Worm (Caenorhabditis elegans) whole organism, late embryonic: ENCODE measurements around the gene F44A2.3.

Source experiments
- C08G9.2 ChIP-seq: sonication (generic microtip); optimal IDR thresholded peaks from 2 replicates; lab custom pipeline; 2016; ENCODE audit warnings: mild to moderate bottlenecking, missing genetic modification characterization, moderate library complexity, missing compliant biosample characterization
- K02D7.2 ChIP-seq: sonication (generic microtip); optimal IDR thresholded peaks from 2 replicates; lab custom pipeline; 2017; ENCODE audit warnings: mild to moderate bottlenecking, missing genetic modification characterization, missing compliant biosample characterization
- K09A11.1 ChIP-seq: sonication (generic microtip); optimal IDR thresholded peaks from 2 replicates; lab custom pipeline; 2017; ENCODE audit warnings: antibody characterized with exemption, mild to moderate bottlenecking, missing genetic modification characterization, missing compliant biosample characterization; ENCODE audit not compliant: insufficient read depth
- T23F11.4 ChIP-seq: fragments of 200-800 bp; sonication (Bioruptor generic); optimal IDR thresholded peaks from 2 replicates; lab custom pipeline; 2018; ENCODE audit warnings: mild to moderate bottlenecking, missing genetic modification characterization, missing compliant biosample characterization
- Y22D7AL.16 ChIP-seq: sonication (generic microtip); optimal IDR thresholded peaks from 2 replicates; lab custom pipeline; 2016; ENCODE audit warnings: missing genetic modification characterization, missing compliant biosample characterization
- ahr-1 ChIP-seq: sonication (generic microtip); optimal IDR thresholded peaks from 2 replicates; lab custom pipeline; 2016; ENCODE audit warnings: missing genetic modification characterization, missing compliant biosample characterization
- ceh-14 ChIP-seq: sonication (generic microtip); optimal IDR thresholded peaks from 2 replicates; lab custom pipeline; 2016; ENCODE audit warnings: missing genotype, missing genetic modification characterization, missing compliant biosample characterization
- ceh-2 ChIP-seq: sonication (generic microtip); optimal IDR thresholded peaks from 2 replicates; lab custom pipeline; 2016; ENCODE audit warnings: missing genotype, missing genetic modification characterization, missing compliant biosample characterization
- ceh-22 ChIP-seq: sonication (generic microtip); optimal IDR thresholded peaks from 2 replicates; lab custom pipeline; 2017; ENCODE audit warnings: missing biosample characterization, missing genetic modification characterization
- ceh-24 ChIP-seq: sonication (generic microtip); optimal IDR thresholded peaks from 2 replicates; lab custom pipeline; 2016; ENCODE audit warnings: mild to moderate bottlenecking, missing genetic modification characterization, missing compliant biosample characterization
- ceh-30 ChIP-seq: fragments of 150-350 bp; optimal IDR thresholded peaks from 2 replicates; lab custom pipeline; 2014; ENCODE audit warnings: missing biosample characterization, missing genetic modification characterization
- ceh-31 ChIP-seq: sonication (generic microtip); optimal IDR thresholded peaks from 2 replicates; lab custom pipeline; 2016; ENCODE audit warnings: missing genetic modification characterization, missing compliant biosample characterization
- ceh-45 ChIP-seq: fragments of 200-800 bp; sonication (Bioruptor generic); IDR thresholded peaks from 2 replicates; pipeline ENCODE4 v1.3.6; 2022; ENCODE audit warnings: missing genetic modification reagents, missing genetic modification characterization, missing compliant biosample characterization
- ceh-48 ChIP-seq: sonication (generic microtip); optimal IDR thresholded peaks from 2 replicates; lab custom pipeline; 2016; ENCODE audit warnings: missing genetic modification characterization, inconsistent platforms, missing compliant biosample characterization
- ceh-9 ChIP-seq: sonication (generic microtip); optimal IDR thresholded peaks from 2 replicates; lab custom pipeline; 2016; ENCODE audit warnings: mild to moderate bottlenecking, missing genetic modification characterization, inconsistent platforms, missing compliant biosample characterization
- dmd-4 ChIP-seq: sonication (generic microtip); optimal IDR thresholded peaks from 2 replicates; lab custom pipeline; 2016; ENCODE audit warnings: borderline replicate concordance, missing genetic modification characterization, missing compliant biosample characterization
- dve-1 ChIP-seq: sonication (generic microtip); optimal IDR thresholded peaks from 2 replicates; lab custom pipeline; 2017; ENCODE audit warnings: antibody characterized with exemption, mild to moderate bottlenecking, missing genetic modification characterization, missing compliant biosample characterization
- elt-4 ChIP-seq: sonication (generic microtip); optimal IDR thresholded peaks from 2 replicates; lab custom pipeline; 2016; ENCODE audit warnings: missing genetic modification characterization, missing compliant biosample characterization
- ets-4 ChIP-seq: sonication (generic microtip); optimal IDR thresholded peaks from 2 replicates; lab custom pipeline; 2016; ENCODE audit warnings: missing genetic modification characterization, missing compliant biosample characterization
- eyg-1 ChIP-seq: sonication (generic microtip); optimal IDR thresholded peaks from 2 replicates; lab custom pipeline; 2016; ENCODE audit warnings: missing genotype, missing genetic modification characterization, missing compliant biosample characterization
- fax-1 ChIP-seq: sonication (generic microtip); optimal IDR thresholded peaks from 2 replicates; lab custom pipeline; 2016; ENCODE audit warnings: missing genotype, missing genetic modification characterization, missing compliant biosample characterization
- fkh-10 ChIP-seq: fragments of 150-350 bp; optimal IDR thresholded peaks from 2 replicates; lab custom pipeline; 2014; ENCODE audit warnings: missing biosample characterization, missing genetic modification reagents, missing genetic modification characterization
- hlh-13 ChIP-seq: fragments of 200-800 bp; sonication (Bioruptor generic); optimal IDR thresholded peaks from 2 replicates; lab custom pipeline; 2018; ENCODE audit warnings: mild to moderate bottlenecking, missing genetic modification characterization, missing compliant biosample characterization
- hlh-15 ChIP-seq: sonication (generic microtip); optimal IDR thresholded peaks from 2 replicates; lab custom pipeline; 2016; ENCODE audit warnings: missing genetic modification characterization, missing compliant biosample characterization
- hlh-30 ChIP-seq: sonication (generic microtip); optimal IDR thresholded peaks from 2 replicates; lab custom pipeline; 2017; ENCODE audit warnings: antibody characterized with exemption, missing genetic modification characterization, missing compliant biosample characterization; ENCODE audit not compliant: insufficient read depth
- hlh-8 ChIP-seq: sonication (generic microtip); optimal IDR thresholded peaks from 2 replicates; lab custom pipeline; 2016; ENCODE audit warnings: missing genotype, missing genetic modification characterization, missing compliant biosample characterization
- lim-6 ChIP-seq: sonication (generic microtip); optimal IDR thresholded peaks from 2 replicates; lab custom pipeline; 2016; ENCODE audit warnings: missing genetic modification characterization, missing compliant biosample characterization
- lin-11 ChIP-seq: fragments of 200-800 bp; sonication (Bioruptor generic); optimal IDR thresholded peaks from 2 replicates; lab custom pipeline; 2018; ENCODE audit warnings: mild to moderate bottlenecking, missing genetic modification characterization, missing compliant biosample characterization
- nfya-1 ChIP-seq: sonication (generic microtip); optimal IDR thresholded peaks from 2 replicates; lab custom pipeline; 2017; ENCODE audit warnings: missing genetic modification characterization, mild to moderate bottlenecking, missing compliant biosample characterization, antibody characterized with exemption, moderate library complexity
- nhr-232 ChIP-seq: sonication (generic microtip); optimal IDR thresholded peaks from 2 replicates; lab custom pipeline; 2016; ENCODE audit warnings: missing genetic modification characterization, missing compliant biosample characterization
- npax-4 ChIP-seq: sonication (generic microtip); optimal IDR thresholded peaks from 2 replicates; lab custom pipeline; 2016; ENCODE audit warnings: missing genetic modification characterization, missing compliant biosample characterization
- odd-2 ChIP-seq: sonication (generic microtip); optimal IDR thresholded peaks from 2 replicates; lab custom pipeline; 2017; ENCODE audit warnings: antibody characterized with exemption, mild to moderate bottlenecking, missing genetic modification characterization, missing compliant biosample characterization
- pag-3 ChIP-seq: sonication (generic microtip); optimal IDR thresholded peaks from 2 replicates; lab custom pipeline; 2016; ENCODE audit warnings: missing compliant biosample characterization, missing genetic modification characterization, borderline replicate concordance
- pat-9 ChIP-seq: fragments of 200-800 bp; sonication (Bioruptor generic); optimal IDR thresholded peaks from 2 replicates; lab custom pipeline; 2018; ENCODE audit warnings: mild to moderate bottlenecking, missing genetic modification characterization, moderate library complexity, missing compliant biosample characterization
- pax-1 ChIP-seq: fragments of 150-350 bp; optimal IDR thresholded peaks from 2 replicates; lab custom pipeline; 2014; ENCODE audit warnings: missing biosample characterization, missing genetic modification characterization
- pha-2 ChIP-seq: sonication (generic microtip); optimal IDR thresholded peaks from 2 replicates; lab custom pipeline; 2017; ENCODE audit warnings: mild to moderate bottlenecking, missing genetic modification characterization, missing compliant biosample characterization
- pha-4 ChIP-seq: fragments of 150-350 bp; optimal IDR thresholded peaks from 2 replicates; lab custom pipeline; 2018; ENCODE audit warnings: missing biosample characterization, missing genetic modification reagents, missing genetic modification characterization
- sdc-2 ChIP-seq: sonication (generic microtip); optimal IDR thresholded peaks from 2 replicates; lab custom pipeline; 2016; ENCODE audit warnings: missing genotype, missing genetic modification characterization, missing compliant biosample characterization
- sox-2 ChIP-seq: fragments of 200-800 bp; sonication (Bioruptor generic); IDR thresholded peaks from 2 replicates; pipeline ENCODE4 v1.3.6; 2022; ENCODE audit warnings: missing genetic modification reagents, missing genetic modification characterization, missing compliant biosample characterization
- sox-4 ChIP-seq: sonication (generic microtip); optimal IDR thresholded peaks from 2 replicates; lab custom pipeline; 2017; ENCODE audit warnings: mild to moderate bottlenecking, missing genetic modification characterization, inconsistent platforms, missing compliant biosample characterization
- syd-9 ChIP-seq: sonication (generic microtip); optimal IDR thresholded peaks from 2 replicates; lab custom pipeline; 2016; ENCODE audit warnings: mild to moderate bottlenecking, missing genetic modification characterization, moderate library complexity, missing compliant biosample characterization
- tbx-2 ChIP-seq: sonication (generic microtip); optimal IDR thresholded peaks from 2 replicates; lab custom pipeline; 2016; ENCODE audit warnings: missing genetic modification characterization, missing compliant biosample characterization
- tbx-7 ChIP-seq: sonication (generic microtip); optimal IDR thresholded peaks from 2 replicates; lab custom pipeline; 2016; ENCODE audit warnings: missing genotype, missing genetic modification characterization, missing compliant biosample characterization
- unc-42 ChIP-seq: sonication (generic microtip); optimal IDR thresholded peaks from 2 replicates; lab custom pipeline; 2016; ENCODE audit warnings: missing genotype, missing genetic modification characterization, missing compliant biosample characterization
- unc-55 ChIP-seq: sonication (generic microtip); optimal IDR thresholded peaks from 2 replicates; lab custom pipeline; 2017; ENCODE audit warnings: missing biosample characterization, missing genetic modification reagents, missing genetic modification characterization
- unc-86 ChIP-seq: sonication (generic microtip); optimal IDR thresholded peaks from 2 replicates; lab custom pipeline; 2016; ENCODE audit warnings: missing genetic modification characterization, missing compliant biosample characterization
- ztf-16 ChIP-seq: sonication (generic microtip); optimal IDR thresholded peaks from 2 replicates; lab custom pipeline; 2017; ENCODE audit warnings: missing genetic modification characterization, missing compliant biosample characterization

Gene F44A2.3

ce11 chrV:9346804-9347203 is 41.6 kb downstream of the F44A2.3 start, which contains the start of the genes K07B1.7 and try-5:
Gene K07B1.7 (minus strand): TSS chrV:9346962.
Gene try-5 (plus strand): TSS chrV:9347044.
- TF ChIP-seq hlh-15 (tag; lab: Kevin White, UChicago): no peak
- TF ChIP-seq ceh-48 (tag; lab: Kevin White, UChicago): peak; percentile 77
- TF ChIP-seq ceh-9 (tag; lab: Kevin White, UChicago): no peak
- TF ChIP-seq fkh-10 (GFP tag; lab: Kevin White, UChicago): no peak
- no peak for TF ChIP-seq odd-2 (tag; lab: Kevin White, UChicago)
- TF ChIP-seq pha-4: no peak
- TF ChIP-seq K09A11.1 (tag; lab: Kevin White, UChicago): no peak
- no peak for TF ChIP-seq C08G9.2 (tag; lab: Kevin White, UChicago)
- no peak for TF ChIP-seq hlh-8 (tag; lab: Kevin White, UChicago)
- no peak for TF ChIP-seq eyg-1
- TF ChIP-seq unc-86: no peak
- TF ChIP-seq T23F11.4 (GFP tag; lab: Kevin White, UChicago): no peak
- no peak for TF ChIP-seq ahr-1
- TF ChIP-seq tbx-7 (tag; lab: Kevin White, UChicago): no peak
- TF ChIP-seq ceh-30 (tag; lab: Kevin White, UChicago): no peak
- no peak for TF ChIP-seq sdc-2
- no peak for TF ChIP-seq hlh-13 (GFP tag; lab: Kevin White, UChicago)
- TF ChIP-seq dmd-4 (tag; lab: Kevin White, UChicago): no peak
- TF ChIP-seq sox-2 (GFP tag; lab: Robert Waterston, UW): no peak
- TF ChIP-seq ceh-31 (tag; lab: Kevin White, UChicago): no peak
- no peak for TF ChIP-seq ztf-16
- peak; percentile 47 for TF ChIP-seq pax-1 (tag; lab: Kevin White, UChicago)
- no peak for TF ChIP-seq pat-9
- TF ChIP-seq lin-11: no peak
- no peak for TF ChIP-seq lim-6 (tag; lab: Kevin White, UChicago)
- TF ChIP-seq npax-4 (tag; lab: Kevin White, UChicago): no peak
- no peak for TF ChIP-seq nhr-232 (tag; lab: Kevin White, UChicago)
- TF ChIP-seq Y22D7AL.16: no peak
- peak; percentile 41 for TF ChIP-seq unc-42
- no peak for TF ChIP-seq unc-55
- TF ChIP-seq pag-3 (tag; lab: Kevin White, UChicago): no peak
- TF ChIP-seq hlh-30: peak; percentile 3
- no peak for TF ChIP-seq fax-1 (tag; lab: Kevin White, UChicago)
- no peak for TF ChIP-seq ceh-14
- TF ChIP-seq syd-9: no peak
- no peak for TF ChIP-seq pha-2 (tag; lab: Kevin White, UChicago)
- TF ChIP-seq nfya-1 (tag; lab: Kevin White, UChicago): peak; percentile 21
- TF ChIP-seq, all 69 proteins: peak for 5

ce11 chrV:9349687-9350086 is 44.5 kb downstream of the F44A2.3 start, which contains the start of gene srx-47:
Gene srx-47 (plus strand): TSS chrV:9349987.
- TF ChIP-seq ceh-22 (tag; lab: Kevin White, UChicago): no peak
- TF ChIP-seq pax-1 (tag; lab: Kevin White, UChicago): no peak
- TF ChIP-seq ets-4 (tag; lab: Kevin White, UChicago): no peak
- no peak for TF ChIP-seq hlh-30
- TF ChIP-seq C08G9.2 (tag; lab: Kevin White, UChicago): no peak
- TF ChIP-seq ceh-2 (tag; lab: Kevin White, UChicago): no peak
- no peak for TF ChIP-seq K02D7.2
- no peak for TF ChIP-seq ceh-48 (tag; lab: Kevin White, UChicago)
- no peak for TF ChIP-seq ceh-14
- TF ChIP-seq ceh-24 (tag; lab: Kevin White, UChicago): no peak
- no peak for TF ChIP-seq tbx-2 (tag; lab: Kevin White, UChicago)
- TF ChIP-seq elt-4: no peak
- no peak for TF ChIP-seq dve-1 (tag; lab: Kevin White, UChicago)
- no peak for TF ChIP-seq dmd-4 (tag; lab: Kevin White, UChicago)
- no peak for TF ChIP-seq ceh-45 (GFP tag; lab: Robert Waterston, UW)
- no peak for TF ChIP-seq ceh-9 (tag; lab: Kevin White, UChicago)
- no peak for TF ChIP-seq sox-4 (tag; lab: Kevin White, UChicago)
- no peak for TF ChIP-seq sox-2 (GFP tag; lab: Robert Waterston, UW)
- no peak for TF ChIP-seq unc-86
